Worm (Caenorhabditis elegans) whole organism, L2 larva: ENCODE results near the gene top-2.
A peak's percentile ranks its signal among the peaks of the same experiment; 100 is the strongest.

ENCODE experiments used
- C34F6.9 ChIP-seq: fragments of 150-350 bp; optimal IDR thresholded peaks from 2 replicates; lab custom pipeline; 2014; ENCODE audit warnings: missing biosample characterization, missing genetic modification characterization
- F13H6.1 ChIP-seq: sonication (generic microtip); optimal IDR thresholded peaks from 2 replicates; lab custom pipeline; 2016; ENCODE audit warnings: missing genetic modification characterization, missing compliant biosample characterization
- R02D3.7 ChIP-seq: fragments of 150-350 bp; optimal IDR thresholded peaks from 2 replicates; lab custom pipeline; 2014; ENCODE audit warnings: missing biosample characterization, missing genetic modification characterization
- Y55F3AM.14 ChIP-seq: fragments of 200-800 bp; sonication (Bioruptor generic); optimal IDR thresholded peaks from 2 replicates; lab custom pipeline; 2018; ENCODE audit warnings: mild to moderate bottlenecking, missing genetic modification characterization, missing compliant biosample characterization
- ZK546.5 ChIP-seq: sonication (generic microtip); optimal IDR thresholded peaks from 2 replicates; lab custom pipeline; 2017; ENCODE audit warnings: missing biosample characterization, missing genetic modification characterization
- alr-1 ChIP-seq: fragments of 150-350 bp; optimal IDR thresholded peaks from 2 replicates; lab custom pipeline; 2014; ENCODE audit warnings: missing biosample characterization, missing genetic modification characterization
- aly-2 ChIP-seq: fragments of 150-350 bp; optimal IDR thresholded peaks from 2 replicates; lab custom pipeline; 2014; ENCODE audit warnings: missing biosample characterization, missing genetic modification characterization
- ama-1 ChIP-seq: fragments of 150-350 bp; optimal IDR thresholded peaks from 2 replicates; lab custom pipeline; 2018; ENCODE audit warnings: inconsistent platforms
- ceh-16 ChIP-seq: fragments of 150-350 bp; optimal IDR thresholded peaks from 2 replicates; lab custom pipeline; 2014; ENCODE audit warnings: missing biosample characterization, missing genetic modification characterization
- ceh-82 ChIP-seq: fragments of 150-350 bp; optimal IDR thresholded peaks from 2 replicates; lab custom pipeline; 2014; ENCODE audit warnings: missing biosample characterization, missing genetic modification characterization
- crh-2 ChIP-seq: sonication (generic microtip); optimal IDR thresholded peaks from 2 replicates; lab custom pipeline; 2017; ENCODE audit warnings: missing biosample characterization, missing genetic modification characterization
- dmd-4 ChIP-seq: sonication (generic microtip); optimal IDR thresholded peaks from 2 replicates; lab custom pipeline; 2017; ENCODE audit warnings: missing biosample characterization, missing genetic modification characterization
- egl-27 ChIP-seq: sonication (generic microtip); optimal IDR thresholded peaks from 3 replicates; lab custom pipeline; 2017; ENCODE audit warnings: missing biosample characterization, missing genetic modification reagents, missing genetic modification characterization
- elt-1 ChIP-seq: fragments of 150-350 bp; optimal IDR thresholded peaks from 2 replicates; lab custom pipeline; 2014; ENCODE audit warnings: missing biosample characterization, missing genetic modification characterization
- elt-3 ChIP-seq: sonication (generic microtip); optimal IDR thresholded peaks from 2 replicates; lab custom pipeline; 2017; ENCODE audit warnings: missing biosample characterization, missing genetic modification characterization
- fos-1 ChIP-seq: fragments of 150-350 bp; optimal IDR thresholded peaks from 2 replicates; lab custom pipeline; 2014; ENCODE audit warnings: missing biosample characterization, missing genetic modification characterization
- lin-13 ChIP-seq: fragments of 150-350 bp; optimal IDR thresholded peaks from 2 replicates; lab custom pipeline; 2014; ENCODE audit warnings: missing biosample characterization, missing genetic modification reagents, missing genetic modification characterization
- lsy-2 ChIP-seq, 2 experiments: fragments of 150-350 bp in 1 of 2; sonication (generic microtip) in 1 of 2; optimal IDR thresholded peaks; 2 replicates each; lab custom pipeline; 2014 to 2017; ENCODE audit warnings: missing biosample characterization in 2 of 2, missing genetic modification characterization in 2 of 2
- mbf-1 ChIP-seq: sonication (generic microtip); optimal IDR thresholded peaks from 2 replicates; lab custom pipeline; 2017; ENCODE audit warnings: missing biosample characterization, missing genetic modification characterization
- mdl-1 ChIP-seq, 2 experiments: fragments of 150-350 bp in 1 of 2; sonication (generic microtip) in 1 of 2; optimal IDR thresholded peaks; 2 replicates each; lab custom pipeline; 2017; ENCODE audit warnings: missing biosample characterization in 2 of 2, missing genetic modification characterization in 2 of 2
- nhr-10 ChIP-seq: sonication (generic microtip); optimal IDR thresholded peaks from 2 replicates; lab custom pipeline; 2017; ENCODE audit warnings: missing biosample characterization, missing genetic modification characterization
- nhr-11 ChIP-seq: fragments of 150-350 bp; optimal IDR thresholded peaks from 2 replicates; lab custom pipeline; 2014; ENCODE audit warnings: missing biosample characterization, missing genetic modification characterization
- nhr-12 ChIP-seq: fragments of 150-350 bp; optimal IDR thresholded peaks from 2 replicates; lab custom pipeline; 2014; ENCODE audit warnings: missing biosample characterization, missing genetic modification characterization
- nhr-129 ChIP-seq: fragments of 150-350 bp; optimal IDR thresholded peaks from 2 replicates; lab custom pipeline; 2014; ENCODE audit warnings: missing biosample characterization, missing genetic modification characterization
- nhr-21 ChIP-seq: fragments of 150-350 bp; optimal IDR thresholded peaks from 2 replicates; lab custom pipeline; 2014; ENCODE audit warnings: missing biosample characterization, missing genetic modification characterization
- nhr-23 ChIP-seq: fragments of 150-350 bp; optimal IDR thresholded peaks from 2 replicates; lab custom pipeline; 2014; ENCODE audit warnings: missing biosample characterization, missing genetic modification reagents, missing genetic modification characterization
- nhr-237 ChIP-seq: fragments of 150-350 bp; optimal IDR thresholded peaks from 2 replicates; lab custom pipeline; 2014; ENCODE audit warnings: missing biosample characterization, missing genetic modification characterization
- nhr-25 ChIP-seq: fragments of 150-350 bp; sonication (generic microtip); optimal IDR thresholded peaks from 3 replicates; lab custom pipeline; 2014; ENCODE audit warnings: missing biosample characterization, missing genetic modification characterization
- nhr-6 ChIP-seq: fragments of 150-350 bp; optimal IDR thresholded peaks from 2 replicates; lab custom pipeline; 2014; ENCODE audit warnings: missing biosample characterization, missing genetic modification characterization
- peb-1 ChIP-seq: fragments of 150-350 bp; optimal IDR thresholded peaks from 2 replicates; lab custom pipeline; 2014; ENCODE audit warnings: missing biosample characterization, missing genetic modification characterization
- sem-4 ChIP-seq: fragments of 150-350 bp; optimal IDR thresholded peaks from 2 replicates; lab custom pipeline; 2014; ENCODE audit warnings: missing biosample characterization, missing genetic modification reagents, missing genetic modification characterization
- skn-1 ChIP-seq: sonication (generic microtip); optimal IDR thresholded peaks from 2 replicates; lab custom pipeline; 2017; ENCODE audit warnings: missing biosample characterization, missing genetic modification characterization
- sma-3 ChIP-seq: sonication (generic microtip); optimal IDR thresholded peaks from 2 replicates; lab custom pipeline; 2016; ENCODE audit warnings: missing genetic modification reagents, missing genetic modification characterization, missing compliant biosample characterization
- sma-9 ChIP-seq, 2 experiments: fragments of 150-350 bp in 1 of 2; sonication (generic microtip) in 1 of 2; optimal IDR thresholded peaks; 2 replicates each; lab custom pipeline; 2014 to 2016; ENCODE audit warnings: missing genetic modification characterization in 2 of 2, mild to moderate bottlenecking in 1 of 2, missing biosample characterization in 1 of 2, missing compliant biosample characterization in 1 of 2, missing genetic modification reagents in 1 of 2, moderate library complexity in 1 of 2
- snpc-4 ChIP-seq: fragments of 150-350 bp; optimal IDR thresholded peaks from 2 replicates; lab custom pipeline; 2014; ENCODE audit warnings: missing biosample characterization, missing genetic modification characterization
- unc-39 ChIP-seq: fragments of 150-350 bp; optimal IDR thresholded peaks from 2 replicates; lab custom pipeline; 2014; ENCODE audit warnings: missing biosample characterization, missing genetic modification characterization
- unc-55 ChIP-seq: fragments of 150-350 bp; sonication (generic microtip); optimal IDR thresholded peaks from 3 replicates; lab custom pipeline; 2014; ENCODE audit warnings: missing biosample characterization, missing genetic modification reagents, missing genetic modification characterization
- unc-62 ChIP-seq: fragments of 150-350 bp; optimal IDR thresholded peaks from 2 replicates; lab custom pipeline; 2014; ENCODE audit warnings: missing biosample characterization, missing genetic modification reagents, missing genetic modification characterization
- zag-1 ChIP-seq: fragments of 150-350 bp; optimal IDR thresholded peaks from 2 replicates; lab custom pipeline; 2014; ENCODE audit warnings: missing biosample characterization, missing genetic modification characterization
- ztf-1 ChIP-seq: fragments of 200-800 bp; sonication (Bioruptor generic); conservative IDR thresholded peaks from 2 replicates; pipeline ENCODE4 v1.3.6; 2022; ENCODE audit warnings: missing genetic modification characterization, missing compliant biosample characterization
- ztf-11 ChIP-seq: sonication (generic microtip); optimal IDR thresholded peaks from 2 replicates; lab custom pipeline; 2017; ENCODE audit warnings: missing biosample characterization, missing genetic modification characterization

The top-2 gene

ce11 chrII:11852191-11852901, 22.6 kb upstream of the top-2 start:
- no peak for TF ChIP-seq nhr-11 (tag; lab: Kevin White, UChicago)
- TF ChIP-seq lin-13 = no peak
- no peak for TF ChIP-seq snpc-4
- TF ChIP-seq nhr-21 (tag; lab: Kevin White, UChicago) = peak; percentile 66
- no peak for TF ChIP-seq crh-2 (tag; lab: Kevin White, UChicago)
- TF ChIP-seq ztf-1 (GFP tag; lab: Robert Waterston, UW) = no peak
- TF ChIP-seq unc-39 (tag; lab: Kevin White, UChicago) = no peak
- TF ChIP-seq Y55F3AM.14 (GFP tag; lab: Kevin White, UChicago) = no peak
- TF ChIP-seq unc-62 (GFP tag; lab: Kevin White, UChicago) = no peak
- no peak for TF ChIP-seq C34F6.9 (tag; lab: Kevin White, UChicago)
- no peak for TF ChIP-seq ZK546.5 (tag; lab: Kevin White, UChicago)
- TF ChIP-seq nhr-12 (tag; lab: Kevin White, UChicago) = no peak
- TF ChIP-seq alr-1 (tag; lab: Kevin White, UChicago) = no peak
- TF ChIP-seq ama-1 (lab: Kevin White, UChicago) = no peak
- no peak for TF ChIP-seq dmd-4 (tag; lab: Kevin White, UChicago)
- no peak for TF ChIP-seq skn-1 (tag; lab: Kevin White, UChicago)
- TF ChIP-seq unc-55 (GFP tag; lab: Kevin White, UChicago) = no peak
- TF ChIP-seq peb-1 = no peak
- TF ChIP-seq sma-9 (GFP tag; optimal IDR thresholded peaks at IDR 0.05; lab: Kevin White, UChicago) = peak; percentile 86
- TF ChIP-seq sma-9 (tag; optimal IDR thresholded peaks at IDR 0.05; lab: Kevin White, UChicago) = no peak
- TF ChIP-seq nhr-237 (tag; lab: Kevin White, UChicago) = no peak
- peak; percentile 27 for TF ChIP-seq sma-3 (GFP tag; lab: Kevin White, UChicago)
- TF ChIP-seq ceh-82 (tag; lab: Kevin White, UChicago) = no peak
- TF ChIP-seq nhr-6 (tag; lab: Kevin White, UChicago) = no peak
- peak; percentile 67 for TF ChIP-seq nhr-25
- TF ChIP-seq lsy-2 (tag; optimal IDR thresholded peaks at IDR 0.05; lab: Kevin White, UChicago) = no peak
- TF ChIP-seq F13H6.1 (tag; lab: Kevin White, UChicago) = no peak
- TF ChIP-seq nhr-129 = no peak
- no peak for TF ChIP-seq zag-1 (tag; lab: Kevin White, UChicago)
- TF ChIP-seq sem-4 (tag; lab: Kevin White, UChicago) = no peak
- peak; percentile 24 for TF ChIP-seq egl-27 (tag; lab: Kevin White, UChicago)
- peak in 1 of 2 experiments; percentile 27 for TF ChIP-seq mdl-1 (tag; optimal IDR thresholded peaks at IDR 0.05; lab: Kevin White, UChicago)
- TF ChIP-seq nhr-23 (tag; lab: Kevin White, UChicago) = no peak
- TF ChIP-seq ceh-16 (tag; lab: Kevin White, UChicago) = no peak
- TF ChIP-seq ztf-11 (tag; lab: Kevin White, UChicago) = no peak
- no peak for TF ChIP-seq elt-3 (tag; lab: Kevin White, UChicago)
- no peak for TF ChIP-seq mbf-1 (tag; lab: Kevin White, UChicago)
- TF ChIP-seq aly-2 (tag; lab: Kevin White, UChicago) = no peak
- no peak for TF ChIP-seq nhr-10 (tag; lab: Kevin White, UChicago)
- TF ChIP-seq elt-1 (tag; lab: Kevin White, UChicago) = no peak
- TF ChIP-seq fos-1 (tag; lab: Kevin White, UChicago) = no peak
- TF ChIP-seq, all 48 proteins: peak for 6

- TF ChIP-seq ceh-82 (tag; lab: Kevin White, UChicago) (no peak), elt-1 (tag; lab: Kevin White, UChicago) (no peak), lsy-2 (tag; optimal IDR thresholded peaks at IDR 0.05; lab: Kevin White, UChicago) (no peak), nhr-11 (tag; lab: Kevin White, UChicago) (no peak), nhr-21 (tag; lab: Kevin White, UChicago) (no peak), nhr-237 (tag; lab: Kevin White, UChicago) (no peak), unc-62 (GFP tag; lab: Kevin White, UChicago) (no peak), sem-4 (tag; lab: Kevin White, UChicago) (no peak), R02D3.7 (tag; lab: Kevin White, UChicago) (no peak), alr-1 (tag; lab: Kevin White, UChicago) (no peak), ceh-16 (tag; lab: Kevin White, UChicago) (no peak), elt-3 (tag; lab: Kevin White, UChicago) (no peak), nhr-10 (tag; lab: Kevin White, UChicago) (no peak), mdl-1 (tag; optimal IDR thresholded peaks at IDR 0.05; lab: Kevin White, UChicago) (no peak), peb-1 (no peak)
Measured at ce11 chrII:11853108-11853507, 21.8 kb upstream of the top-2 start.
